Worm (Caenorhabditis elegans): ENCODE results near the gene pqn-25.

The pqn-25 gene

ce11 chrIII:5512502-5512901 lies at the start of gene pqn-25:
Gene pqn-25 (minus strand): TSS chrIII:5512602.
- TF ChIP-seq W03F9.2 (tag; optimal IDR thresholded peaks at IDR 0.05), result no peak
- TF ChIP-seq him-1 (tag; optimal IDR thresholded peaks at IDR 0.05), result no peak
- no peak for TF ChIP-seq dao-5 (tag; optimal IDR thresholded peaks at IDR 0.05)

ce11 chrIII:5557246-5557819 lies 44.9 kb upstream of the pqn-25 start, which contains the start of gene rpc-2:
Gene rpc-2 (plus strand): TSS chrIII:5557365.
- TF ChIP-seq dao-5 (tag; optimal IDR thresholded peaks at IDR 0.05) (no peak), him-1 (tag; optimal IDR thresholded peaks at IDR 0.05) (no peak), W03F9.2 (tag; optimal IDR thresholded peaks at IDR 0.05) (no peak)

ce11 chrIII:5554884-5555500 lies 42.6 kb upstream of the pqn-25 start, which contains the start of the genes nmad-1 and hach-1:
Gene nmad-1 (minus strand): TSS chrIII:5554934.
Gene hach-1 (plus strand): TSS chrIII:5555450.
- TF ChIP-seq W03F9.2 (tag; optimal IDR thresholded peaks at IDR 0.05), result peak; percentile 95
- no peak for TF ChIP-seq him-1 (tag; optimal IDR thresholded peaks at IDR 0.05)
- peak; percentile 11 for TF ChIP-seq dao-5 (tag; optimal IDR thresholded peaks at IDR 0.05)

ce11 chrIII:5553098-5553497 lies 40.7 kb upstream of the pqn-25 start:
- no peak for TF ChIP-seq dao-5 (tag; optimal IDR thresholded peaks at IDR 0.05)
- TF ChIP-seq him-1 (tag; optimal IDR thresholded peaks at IDR 0.05), result no peak
- TF ChIP-seq W03F9.2 (tag; optimal IDR thresholded peaks at IDR 0.05), result no peak

ce11 chrIII:5552072-5552667 lies 39.8 kb upstream of the pqn-25 start, which contains the start of gene F09F7.6:
Gene F09F7.6 (minus strand): TSS chrIII:5552135.
- TF ChIP-seq W03F9.2 (tag; optimal IDR thresholded peaks at IDR 0.05) (peak; percentile 25), dao-5 (tag; optimal IDR thresholded peaks at IDR 0.05) (no peak)

ce11 chrIII:5550844-5551243 lies 38.4 kb upstream of the pqn-25 start:
- TF ChIP-seq dao-5 (tag; optimal IDR thresholded peaks at IDR 0.05), result no peak
- no peak for TF ChIP-seq him-1 (tag; optimal IDR thresholded peaks at IDR 0.05)
- no peak for TF ChIP-seq W03F9.2 (tag; optimal IDR thresholded peaks at IDR 0.05)

ce11 chrIII:5550193-5550592 lies 37.8 kb upstream of the pqn-25 start:
- no peak for TF ChIP-seq W03F9.2 (tag; optimal IDR thresholded peaks at IDR 0.05)
- TF ChIP-seq dao-5 (tag; optimal IDR thresholded peaks at IDR 0.05), result no peak
- no peak for TF ChIP-seq him-1 (tag; optimal IDR thresholded peaks at IDR 0.05)

ce11 chrIII:5546730-5547129 lies 34.3 kb upstream of the pqn-25 start, which contains the start of gene F09F7.5:
Gene F09F7.5 (plus strand): TSS chrIII:5546987.
- no peak for TF ChIP-seq dao-5 (tag; optimal IDR thresholded peaks at IDR 0.05)
- TF ChIP-seq him-1 (tag; optimal IDR thresholded peaks at IDR 0.05), result no peak
- no peak for TF ChIP-seq W03F9.2 (tag; optimal IDR thresholded peaks at IDR 0.05)

- no peak for TF ChIP-seq dao-5 (tag; optimal IDR thresholded peaks at IDR 0.05)
- no peak for TF ChIP-seq him-1 (tag; optimal IDR thresholded peaks at IDR 0.05)
Measured at ce11 chrIII:5546309-5546708, 33.9 kb upstream of the pqn-25 start.

- TF ChIP-seq him-1 (tag; optimal IDR thresholded peaks at IDR 0.05), result no peak
- no peak for TF ChIP-seq W03F9.2 (tag; optimal IDR thresholded peaks at IDR 0.05)
- TF ChIP-seq dao-5 (tag; optimal IDR thresholded peaks at IDR 0.05), result no peak
Measured at ce11 chrIII:5543727-5544345, 31.4 kb upstream of the pqn-25 start, which contains the start of gene D1044.1. Gene D1044.1 (plus strand): TSS chrIII:5544295.

ce11 chrIII:5543050-5543449 lies 30.6 kb upstream of the pqn-25 start, which contains the start of gene D1044.6:
Gene D1044.6 (minus strand): TSS chrIII:5543177.
- TF ChIP-seq dao-5 (tag; optimal IDR thresholded peaks at IDR 0.05) (no peak), W03F9.2 (tag; optimal IDR thresholded peaks at IDR 0.05) (peak; percentile 19)

- TF ChIP-seq him-1 (tag; optimal IDR thresholded peaks at IDR 0.05) (no peak), dao-5 (tag; optimal IDR thresholded peaks at IDR 0.05) (no peak), W03F9.2 (tag; optimal IDR thresholded peaks at IDR 0.05) (no peak)
Measured at ce11 chrIII:5541777-5542176, 29.4 kb upstream of the pqn-25 start.

ce11 chrIII:5525973-5526372 lies 13.6 kb upstream of the pqn-25 start, which contains the start of gene dex-1:
Gene dex-1 (plus strand): TSS chrIII:5526104.
- no peak for TF ChIP-seq dao-5 (tag; optimal IDR thresholded peaks at IDR 0.05)
- TF ChIP-seq W03F9.2 (tag; optimal IDR thresholded peaks at IDR 0.05), result no peak
- no peak for TF ChIP-seq him-1 (tag; optimal IDR thresholded peaks at IDR 0.05)

- TF ChIP-seq W03F9.2 (tag; optimal IDR thresholded peaks at IDR 0.05) (no peak), dao-5 (tag; optimal IDR thresholded peaks at IDR 0.05) (no peak), him-1 (tag; optimal IDR thresholded peaks at IDR 0.05) (no peak)
Measured at ce11 chrIII:5521930-5522329, 9.5 kb upstream of the pqn-25 start, which contains the start of gene D1044.4. Gene D1044.4 (minus strand): TSS chrIII:5522030.

All from whole organism, L4/young adult.